Fruit fly (Drosophila melanogaster) whole organism, embryonic: ENCODE data around the gene CG42828.

Experiments used
- CG10565 ChIP-seq: fragments of 200-800 bp; sonication (Bioruptor generic); optimal IDR thresholded peaks from 3 replicates; lab custom pipeline; 2016; ENCODE audit warnings: missing biosample characterization, mild to moderate bottlenecking, missing genetic modification characterization
- CG10959 ChIP-seq: fragments of 200-800 bp; sonication (Bioruptor generic); IDR thresholded peaks from 2 replicates; pipeline ENCODE4 v1.3.6; 2022; ENCODE audit warnings: missing biosample characterization, missing genetic modification characterization
- CG11093 ChIP-seq: fragments of 200-800 bp; sonication (Bioruptor generic); IDR thresholded peaks from 3 replicates; pipeline ENCODE4 v1.3.6; 2022; ENCODE audit warnings: missing biosample characterization, missing genetic modification characterization
- CG14014 ChIP-seq: fragments of 200-800 bp; sonication (Bioruptor generic); IDR thresholded peaks from 2 replicates; pipeline ENCODE4 v1.3.6; 2022; ENCODE audit warnings: missing biosample characterization, missing genetic modification characterization
- CG15696 ChIP-seq: fragments of 200-800 bp; sonication (Bioruptor generic); optimal IDR thresholded peaks from 2 replicates; lab custom pipeline; 2019; ENCODE audit warnings: missing biosample characterization, mild to moderate bottlenecking, missing genetic modification characterization, moderate library complexity
- CG16779 ChIP-seq: fragments of 200-800 bp; sonication (Bioruptor generic); IDR thresholded peaks from 2 replicates; pipeline ENCODE4 v1.3.6; 2022; ENCODE audit warnings: missing biosample characterization, missing genetic modification characterization
- CG17385 ChIP-seq: fragments of 200-800 bp; sonication (Bioruptor generic); optimal IDR thresholded peaks from 3 replicates; lab custom pipeline; 2018; ENCODE audit warnings: missing biosample characterization, mild to moderate bottlenecking, missing genetic modification characterization
- CG1792 ChIP-seq: fragments of 200-800 bp; sonication (Bioruptor generic); optimal IDR thresholded peaks from 2 replicates; lab custom pipeline; 2016; ENCODE audit warnings: missing biosample characterization, missing genetic modification characterization
- CG2199 ChIP-seq: fragments of 200-800 bp; sonication (Bioruptor generic); IDR thresholded peaks from 3 replicates; pipeline ENCODE4 v1.3.6; 2022; ENCODE audit warnings: missing biosample characterization, missing genetic modification characterization
- CG31365 ChIP-seq: fragments of 200-800 bp; sonication (Bioruptor generic); optimal IDR thresholded peaks from 2 replicates; lab custom pipeline; 2018; ENCODE audit warnings: missing biosample characterization, mild to moderate bottlenecking, missing genetic modification characterization
- CG4404 ChIP-seq: fragments of 200-800 bp; sonication (Bioruptor generic); IDR thresholded peaks from 2 replicates; pipeline ENCODE4 v1.3.6; 2022; ENCODE audit warnings: missing biosample characterization, missing genetic modification characterization
- CG4617 ChIP-seq: fragments of 200-800 bp; sonication (Bioruptor generic); optimal IDR thresholded peaks from 3 replicates; lab custom pipeline; 2016; ENCODE audit warnings: missing biosample characterization, missing genetic modification characterization, borderline replicate concordance
- CG5953 ChIP-seq: fragments of 200-800 bp; sonication (Bioruptor generic); IDR thresholded peaks from 2 replicates; pipeline ENCODE4 v1.3.6; 2022; ENCODE audit warnings: missing biosample characterization, missing genetic modification characterization
- CG7271 ChIP-seq: fragments of 200-800 bp; sonication (Bioruptor generic); optimal IDR thresholded peaks from 2 replicates; lab custom pipeline; 2018; ENCODE audit warnings: missing biosample characterization, mild to moderate bottlenecking, missing genetic modification characterization, moderate library complexity
- CG8290 ChIP-seq, 3 experiments: fragments of 200-800 bp; sonication (Bioruptor generic); optimal IDR thresholded peaks; 2 replicates each; lab custom pipeline; 2016 to 2019; ENCODE audit warnings: missing biosample characterization in 3 of 3, missing genetic modification characterization in 3 of 3, mild to moderate bottlenecking in 2 of 3, moderate library complexity in 1 of 3
- CG8478 ChIP-seq: fragments of >200 bp; optimal IDR thresholded peaks from 2 replicates; lab custom pipeline; 2018
- CG8765 ChIP-seq: fragments of 200-800 bp; sonication (Bioruptor generic); IDR thresholded peaks from 2 replicates; pipeline ENCODE4 v1.3.6; 2022; ENCODE audit warnings: missing biosample characterization, missing genetic modification characterization
- Camta ChIP-seq: fragments of 200-800 bp; sonication (Bioruptor generic); optimal IDR thresholded peaks from 2 replicates; lab custom pipeline; 2016; ENCODE audit warnings: missing biosample characterization, missing genetic modification characterization
- D19A ChIP-seq: fragments of 200-800 bp; optimal IDR thresholded peaks from 3 replicates; lab custom pipeline; 2019; ENCODE audit warnings: missing biosample characterization, mild to moderate bottlenecking, missing genetic modification characterization, moderate library complexity
- Dad ChIP-seq: fragments of 200-800 bp; sonication (Bioruptor generic); optimal IDR thresholded peaks from 3 replicates; lab custom pipeline; 2016; ENCODE audit warnings: missing biosample characterization, missing genetic modification characterization
- Fer1 ChIP-seq: fragments of 200-800 bp; sonication (Bioruptor generic); optimal IDR thresholded peaks from 2 replicates; lab custom pipeline; 2017; ENCODE audit warnings: missing biosample characterization, mild to moderate bottlenecking, missing genetic modification characterization
- HHEX ChIP-seq: fragments of 200-800 bp; sonication (Bioruptor generic); optimal IDR thresholded peaks from 3 replicates; lab custom pipeline; 2017; ENCODE audit warnings: missing biosample characterization, mild to moderate bottlenecking, missing genetic modification characterization, missing genetic modification reagents
- HmgZ ChIP-seq: fragments of 200-800 bp; sonication (Bioruptor generic); optimal IDR thresholded peaks from 2 replicates; lab custom pipeline; 2018; ENCODE audit warnings: missing biosample characterization, mild to moderate bottlenecking, missing genetic modification characterization
- MBD-R2 ChIP-seq: fragments of 200-800 bp; sonication (Bioruptor generic); IDR thresholded peaks from 2 replicates; pipeline ENCODE4 v1.3.6; 2022; ENCODE audit warnings: missing biosample characterization, missing genetic modification characterization
- Myb ChIP-seq: fragments of 200-800 bp; sonication (Bioruptor generic); optimal IDR thresholded peaks from 2 replicates; lab custom pipeline; 2016; ENCODE audit warnings: missing biosample characterization, missing genetic modification characterization
- Neu2 ChIP-seq: fragments of 200-800 bp; sonication (Bioruptor generic); optimal IDR thresholded peaks from 3 replicates; lab custom pipeline; 2016; ENCODE audit warnings: missing biosample characterization, missing genetic modification characterization, borderline replicate concordance
- PHDP ChIP-seq: fragments of 200-800 bp; sonication (Bioruptor generic); optimal IDR thresholded peaks from 3 replicates; lab custom pipeline; 2018; ENCODE audit warnings: missing biosample characterization, mild to moderate bottlenecking, missing genetic modification characterization, moderate library complexity
- Rx ChIP-seq: fragments of 200-800 bp; sonication (Bioruptor generic); IDR thresholded peaks from 2 replicates; pipeline ENCODE4 v1.3.6; 2022; ENCODE audit warnings: missing biosample characterization, missing genetic modification characterization
- Ssrp ChIP-seq: fragments of 200-800 bp; sonication (Bioruptor generic); optimal IDR thresholded peaks from 2 replicates; lab custom pipeline; 2018; ENCODE audit warnings: missing biosample characterization, mild to moderate bottlenecking, missing genetic modification characterization, moderate library complexity
- Xbp1 ChIP-seq: fragments of 200-800 bp; sonication (Bioruptor generic); optimal IDR thresholded peaks from 3 replicates; lab custom pipeline; 2016; ENCODE audit warnings: missing biosample characterization, mild to moderate bottlenecking, missing genetic modification characterization
- ab ChIP-seq: fragments of 200-800 bp; sonication (Bioruptor generic); optimal IDR thresholded peaks from 2 replicates; lab custom pipeline; 2016; ENCODE audit warnings: missing biosample characterization, missing genetic modification characterization
- ase ChIP-seq: fragments of 200-800 bp; sonication (Bioruptor generic); IDR thresholded peaks from 3 replicates; pipeline ENCODE4 v1.3.6; 2022; ENCODE audit warnings: missing biosample characterization, missing genetic modification characterization
- bcd ChIP-seq: fragments of 200-800 bp; sonication (Bioruptor generic); optimal IDR thresholded peaks from 2 replicates; lab custom pipeline; 2017; ENCODE audit warnings: missing biosample characterization, mild to moderate bottlenecking, missing genetic modification characterization
- btn ChIP-seq: fragments of 200-800 bp; sonication (Bioruptor generic); optimal IDR thresholded peaks from 2 replicates; lab custom pipeline; 2016; ENCODE audit warnings: missing biosample characterization, missing genetic modification characterization
- da ChIP-seq: fragments of 200-800 bp; sonication (Bioruptor generic); optimal IDR thresholded peaks from 2 replicates; lab custom pipeline; 2016; ENCODE audit warnings: missing biosample characterization, missing genetic modification characterization
- dmrt11E ChIP-seq: fragments of 200-800 bp; sonication (Bioruptor generic); optimal IDR thresholded peaks from 3 replicates; lab custom pipeline; 2018; ENCODE audit warnings: missing biosample characterization, mild to moderate bottlenecking, missing genetic modification characterization, moderate library complexity
- dysf ChIP-seq: fragments of 200-800 bp; sonication (Bioruptor generic); IDR thresholded peaks from 3 replicates; pipeline ENCODE4 v1.3.6; 2022; ENCODE audit warnings: missing biosample characterization, missing genetic modification characterization
- gcm2 ChIP-seq: fragments of 200-800 bp; sonication (Bioruptor generic); optimal IDR thresholded peaks from 2 replicates; lab custom pipeline; 2016; ENCODE audit warnings: missing biosample characterization, missing genetic modification characterization
- hb ChIP-seq: fragments of 200-800 bp; sonication (Bioruptor generic); IDR thresholded peaks from 3 replicates; pipeline ENCODE4 v1.3.6; 2022; ENCODE audit warnings: missing biosample characterization, missing genetic modification characterization; ENCODE audit not compliant: partially characterized antibody
- kay ChIP-seq: fragments of 200-800 bp; sonication (Bioruptor generic); optimal IDR thresholded peaks from 2 replicates; lab custom pipeline; 2016; ENCODE audit warnings: missing biosample characterization, missing genetic modification characterization
- kni ChIP-seq: fragments of 200-800 bp; sonication (Bioruptor generic); optimal IDR thresholded peaks from 3 replicates; lab custom pipeline; 2017; ENCODE audit warnings: mild to moderate bottlenecking, missing biosample characterization, missing genetic modification reagents, missing genetic modification characterization
- luna ChIP-seq: fragments of 200-800 bp; sonication (Bioruptor generic); optimal IDR thresholded peaks from 2 replicates; lab custom pipeline; 2016; ENCODE audit warnings: missing biosample characterization, missing genetic modification characterization
- mld ChIP-seq: fragments of 200-800 bp; sonication (Bioruptor generic); IDR thresholded peaks from 3 replicates; pipeline ENCODE4 v1.3.6; 2022; ENCODE audit warnings: missing biosample characterization, missing genetic modification characterization; ENCODE audit not compliant: partially characterized antibody
- nmo ChIP-seq: fragments of 200-800 bp; sonication (Bioruptor generic); optimal IDR thresholded peaks from 2 replicates; lab custom pipeline; 2018; ENCODE audit warnings: missing biosample characterization, mild to moderate bottlenecking, missing genetic modification characterization, moderate library complexity
- oc ChIP-seq: fragments of 200-800 bp; sonication (Bioruptor generic); optimal IDR thresholded peaks from 2 replicates; lab custom pipeline; 2018; ENCODE audit warnings: missing biosample characterization, mild to moderate bottlenecking, missing genetic modification characterization, moderate library complexity
- otp ChIP-seq: fragments of 200-800 bp; sonication (Bioruptor generic); IDR thresholded peaks from 3 replicates; pipeline ENCODE4, ENCODE4 v1.3.6; 2022; ENCODE audit warnings: missing biosample characterization, missing genetic modification characterization
- pho ChIP-seq: fragments of 200-800 bp; sonication (Bioruptor generic); optimal IDR thresholded peaks from 2 replicates; lab custom pipeline; 2016; ENCODE audit warnings: missing biosample characterization, missing genetic modification characterization
- sens-2 ChIP-seq: fragments of 200-800 bp; sonication (Bioruptor generic); IDR thresholded peaks from 2 replicates; pipeline ENCODE4 v1.3.6; 2022; ENCODE audit warnings: missing biosample characterization, missing genetic modification characterization
- trh ChIP-seq: fragments of 200-800 bp; sonication (Bioruptor generic); optimal IDR thresholded peaks from 2 replicates; lab custom pipeline; 2016; ENCODE audit warnings: missing biosample characterization, missing genetic modification characterization
- twi ChIP-seq: fragments of 200-800 bp; optimal IDR thresholded peaks from 2 replicates; lab custom pipeline; 2019; ENCODE audit warnings: missing biosample characterization, mild to moderate bottlenecking, missing genetic modification characterization, moderate library complexity
- zen2 ChIP-seq: fragments of 200-800 bp; sonication (Bioruptor generic); IDR thresholded peaks from 3 replicates; pipeline ENCODE4 v1.3.6; 2022; ENCODE audit warnings: missing biosample characterization, missing genetic modification characterization; ENCODE audit not compliant: partially characterized antibody

CG42828 gene

dm6 chr3R:23346893-23347396 lies 26.6 kb upstream of the CG42828 start (continued):
- TF ChIP-seq CG4404 (GFP tag; lab: Robert Waterston, UW) = no peak; the same call in 1 of the 2 replicates
- peak; percentile 49 for TF ChIP-seq nmo (GFP tag; lab: Kevin White, UChicago)
- TF ChIP-seq sens-2 (GFP tag; lab: Robert Waterston, UW) = no peak
- TF ChIP-seq CG15696 = peak; percentile 68
- peak; percentile 51; the same call in 1 of the 3 replicates for TF ChIP-seq CG2199 (GFP tag; lab: Robert Waterston, UW)
- TF ChIP-seq pho = no peak
- TF ChIP-seq CG7271 (tag; lab: Kevin White, UChicago) = no peak
- peak; percentile 53 for TF ChIP-seq PHDP (tag; lab: Kevin White, UChicago)
- TF ChIP-seq dmrt11E (tag; lab: Kevin White, UChicago) = peak; percentile 70
- no peak for TF ChIP-seq Neu2 (GFP tag; lab: Kevin White, UChicago)
- TF ChIP-seq ab (GFP tag; lab: Kevin White, UChicago) = no peak
- TF ChIP-seq MBD-R2 (GFP tag; lab: Robert Waterston, UW) = no peak
- TF ChIP-seq hb (GFP tag; lab: Robert Waterston, UW) = no peak
- no peak for TF ChIP-seq CG8478 (lab: Kevin White, UChicago)
- TF ChIP-seq CG17385 (GFP tag; lab: Kevin White, UChicago) = peak; percentile 34
- TF ChIP-seq trh (GFP tag; lab: Kevin White, UChicago) = no peak
- no peak for TF ChIP-seq Fer1 (GFP tag; lab: Kevin White, UChicago)
- TF ChIP-seq mld (GFP tag; lab: Robert Waterston, UW) = no peak
- TF ChIP-seq Camta (GFP tag; lab: Kevin White, UChicago) = no peak
- TF ChIP-seq Xbp1 (GFP tag; lab: Kevin White, UChicago) = peak; percentile 44
- TF ChIP-seq CG5953 (GFP tag; lab: Robert Waterston, UW) = peak; percentile 29; the same call in 1 of the 2 replicates
- TF ChIP-seq CG10959 = no peak
- no peak for TF ChIP-seq Dad (GFP tag; lab: Kevin White, UChicago)
- TF ChIP-seq kni (GFP tag; lab: Kevin White, UChicago) = peak; percentile 81
- TF ChIP-seq zen2 (GFP tag; lab: Robert Waterston, UW) = no peak
- TF ChIP-seq Myb (GFP tag; lab: Kevin White, UChicago) = no peak
- TF ChIP-seq CG10565 (GFP tag; lab: Kevin White, UChicago) = no peak
- TF ChIP-seq CG8290 (GFP tag; optimal IDR thresholded peaks at IDR 0.05; lab: Kevin White, UChicago) = peak; percentile 9
- TF ChIP-seq CG8290 (tag; optimal IDR thresholded peaks at IDR 0.05; lab: Kevin White, UChicago) = no peak
- TF ChIP-seq CG1792 (GFP tag; lab: Kevin White, UChicago) = no peak
- peak; percentile 58; the same call in 2 of the 3 replicates for TF ChIP-seq dysf (GFP tag; lab: Robert Waterston, UW)
- peak; percentile 4; the same call in 1 of the 3 replicates for TF ChIP-seq otp (GFP tag; lab: Robert Waterston, UW)
- TF ChIP-seq CG14014 = peak; percentile 47
- TF ChIP-seq oc = no peak
- TF ChIP-seq ase (GFP tag; lab: Robert Waterston, UW) = no peak
- no peak for TF ChIP-seq CG31365
- no peak for TF ChIP-seq btn (GFP tag; lab: Kevin White, UChicago)
- no peak for TF ChIP-seq da
- no peak for TF ChIP-seq HmgZ (tag; lab: Kevin White, UChicago)
- no peak for TF ChIP-seq CG8765 (GFP tag; lab: Robert Waterston, UW)
- peak; percentile 24 for TF ChIP-seq kay
- 0 out of 2 replicates have a peak, but pooled peaks have one; percentile 25 for TF ChIP-seq Rx (GFP tag; lab: Robert Waterston, UW)
- TF ChIP-seq bcd (GFP tag; lab: Kevin White, UChicago) = peak; percentile 51
- no peak for TF ChIP-seq twi
- TF ChIP-seq D19A (tag; lab: Kevin White, UChicago) = peak; percentile 55
- no peak for TF ChIP-seq gcm2 (GFP tag; lab: Kevin White, UChicago)
- TF ChIP-seq CG4617 (GFP tag; lab: Kevin White, UChicago) = no peak
- no peak for TF ChIP-seq CG11093 (GFP tag; lab: Robert Waterston, UW)
- no peak for TF ChIP-seq CG16779 (GFP tag; lab: Robert Waterston, UW)
- TF ChIP-seq HHEX (GFP tag; lab: Kevin White, UChicago) = peak; percentile 15
- no peak for TF ChIP-seq luna (GFP tag; lab: Kevin White, UChicago)
- TF ChIP-seq Ssrp (tag; lab: Kevin White, UChicago) = peak; percentile 59
